Worm (Caenorhabditis elegans): ENCODE results near the gene his-7.

DNA sequence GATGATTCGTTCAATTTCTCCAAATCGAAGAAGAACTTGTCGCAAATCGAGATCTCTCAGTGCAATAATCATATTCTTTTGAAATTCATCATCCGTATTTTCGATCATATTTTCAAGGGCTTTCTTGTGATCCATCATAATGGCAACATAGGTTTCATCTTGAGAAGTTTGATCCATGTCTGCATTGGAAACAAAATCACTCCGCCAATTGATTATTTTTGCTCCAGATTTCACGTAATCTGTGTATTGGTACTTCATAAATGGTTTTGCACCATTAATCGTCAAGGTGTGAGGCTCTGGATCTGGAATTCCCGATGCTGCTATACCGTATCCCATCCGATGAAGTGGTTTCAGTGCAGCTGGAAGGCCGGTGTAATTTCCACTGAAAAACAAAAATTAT is 16.8 kb upstream of the his-7 start:
- no peak for TF ChIP-seq him-1 (tag; optimal IDR thresholded peaks at IDR 0.05)
- no peak for TF ChIP-seq dao-5 (tag; optimal IDR thresholded peaks at IDR 0.05)
- no peak for TF ChIP-seq W03F9.2 (tag; optimal IDR thresholded peaks at IDR 0.05)
